Fruit fly (Drosophila melanogaster) whole organism: ENCODE data around the gene Snx21.

Experiments
- CG8478 ChIP-seq: fragments of >200 bp; optimal IDR thresholded peaks from 2 replicates; lab custom pipeline; 2018; ENCODE audit warnings: inconsistent platforms
- Dll ChIP-seq: fragments of >200 bp; optimal IDR thresholded peaks from 2 replicates; lab custom pipeline; 2017
- EcR ChIP-seq, 2 experiments: fragments of >200 bp; optimal IDR thresholded peaks; 2 replicates each; lab custom pipeline; 2017; ENCODE audit warnings: missing biosample characterization in 2 of 2, missing genetic modification characterization in 2 of 2, missing genetic modification reagents in 2 of 2
- pan ChIP-seq: fragments of >200 bp; optimal IDR thresholded peaks from 2 replicates; lab custom pipeline; 2017
- psq ChIP-seq: fragments of >200 bp; optimal IDR thresholded peaks from 2 replicates; lab custom pipeline; 2017
- usp ChIP-seq: fragments of >200 bp; optimal IDR thresholded peaks from 2 replicates; lab custom pipeline; 2017; ENCODE audit warnings: missing biosample characterization, missing genetic modification characterization, mixed read lengths

The Snx21 gene

dm6 chr2L:2723100-2723499 lies 42.4 kb downstream of the Snx21 start:
- TF ChIP-seq pan (lab: Kevin White, UChicago) (no peak), usp (GFP tag; lab: Kevin White, UChicago) (no peak)

dm6 chr2L:2721317-2721716 lies 44.1 kb downstream of the Snx21 start:
- TF ChIP-seq psq (lab: Kevin White, UChicago): no peak

DNA sequence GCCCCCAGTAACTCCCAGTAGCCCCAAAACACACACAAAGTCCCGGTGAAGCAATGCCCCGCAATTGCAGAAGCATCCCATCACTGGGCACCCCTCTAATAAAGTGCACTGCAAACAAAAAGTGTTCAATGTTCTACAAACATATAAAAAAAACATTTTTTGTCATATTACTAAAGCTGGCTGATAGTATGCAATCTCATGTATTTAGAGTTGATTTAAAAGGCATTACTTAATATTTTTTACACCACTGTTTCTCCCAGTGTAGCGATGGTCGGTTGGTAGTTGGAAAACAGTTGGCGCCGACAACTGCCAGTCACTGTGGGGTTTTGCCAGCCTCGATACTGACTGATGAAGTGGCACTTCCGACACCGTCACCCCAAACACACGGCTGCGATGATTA lies 45.1 kb downstream of the Snx21 start:
- TF ChIP-seq usp (GFP tag; lab: Kevin White, UChicago) (no peak), CG8478 (no peak), psq (lab: Kevin White, UChicago) (no peak), pan (lab: Kevin White, UChicago) (no peak), EcR (GFP tag; optimal IDR thresholded peaks at IDR 0.05; lab: Kevin White, UChicago) (no peak), Dll (lab: Kevin White, UChicago) (no peak)
